Worm (Caenorhabditis elegans): Measurements from ENCODE around the gene ttr-34.

ce11 chrX:13154514-13154913 lies 14.9 kb downstream of the ttr-34 start:
- TF ChIP-seq mab-5 (tag; optimal IDR thresholded peaks at IDR 0.05) (no peak), nhr-12 (tag; optimal IDR thresholded peaks at IDR 0.05) (no peak), lin-39 (tag; optimal IDR thresholded peaks at IDR 0.05) (no peak), elt-3 (tag; optimal IDR thresholded peaks at IDR 0.05) (no peak), unc-62 (GFP tag; optimal IDR thresholded peaks at IDR 0.05) (no peak), aly-2 (tag; optimal IDR thresholded peaks at IDR 0.05) (no peak), nhr-11 (tag; optimal IDR thresholded peaks at IDR 0.05) (no peak), skn-1 (tag; optimal IDR thresholded peaks at IDR 0.05) (no peak), ama-1 (optimal IDR thresholded peaks at IDR 0.05) (no peak), ceh-16 (tag; optimal IDR thresholded peaks at IDR 0.05) (no peak), nhr-129 (tag; optimal IDR thresholded peaks at IDR 0.05) (no peak), crh-2 (tag; optimal IDR thresholded peaks at IDR 0.05) (no peak), lin-13 (GFP tag; optimal IDR thresholded peaks at IDR 0.05) (no peak), nhr-23 (tag; optimal IDR thresholded peaks at IDR 0.05) (no peak)

All from whole organism, L2 larva.